Worm (Caenorhabditis elegans) whole organism, young adult: ENCODE measurements around the gene F23H12.5.

ENCODE experiments used
- B0019.2 ChIP-seq: fragments of 200-800 bp; sonication (Bioruptor generic); conservative IDR thresholded peaks from 2 replicates; pipeline ENCODE4 v1.3.6; 2022; ENCODE audit warnings: missing genetic modification reagents, missing genetic modification characterization, missing compliant biosample characterization
- B0261.1 ChIP-seq: sonication (generic microtip); optimal IDR thresholded peaks from 2 replicates; lab custom pipeline; 2016; ENCODE audit warnings: mild to moderate bottlenecking, missing genetic modification characterization, moderate library complexity, missing compliant biosample characterization
- B0336.3 ChIP-seq: fragments of 200-800 bp; sonication (Bioruptor generic); IDR thresholded peaks from 2 replicates; pipeline ENCODE4 v1.3.6; 2022; ENCODE audit warnings: missing genetic modification characterization, missing compliant biosample characterization
- C17E4.6 ChIP-seq: fragments of 200-800 bp; sonication (Bioruptor generic); IDR thresholded peaks from 2 replicates; pipeline ENCODE4 v1.3.6; 2022; ENCODE audit warnings: missing genetic modification reagents, missing genetic modification characterization, missing compliant biosample characterization
- F22D6.2 ChIP-seq: sonication (generic microtip); optimal IDR thresholded peaks from 2 replicates; lab custom pipeline; 2016; ENCODE audit warnings: mild to moderate bottlenecking, missing genetic modification characterization, missing compliant biosample characterization
- F49E8.2 ChIP-seq: sonication (generic microtip); optimal IDR thresholded peaks from 3 replicates; lab custom pipeline; 2017; ENCODE audit warnings: missing genetic modification characterization, mild to moderate bottlenecking, missing compliant biosample characterization, antibody characterized with exemption, moderate library complexity; ENCODE audit not compliant: insufficient read depth
- F57A8.1 ChIP-seq: fragments of 200-800 bp; sonication (Bioruptor generic); optimal IDR thresholded peaks from 2 replicates; lab custom pipeline; 2018; ENCODE audit warnings: mild to moderate bottlenecking, missing genetic modification characterization, moderate library complexity, missing compliant biosample characterization
- K12H6.12 ChIP-seq: fragments of 200-800 bp; sonication (Bioruptor generic); optimal IDR thresholded peaks from 2 replicates; lab custom pipeline; 2018; ENCODE audit warnings: mild to moderate bottlenecking, missing genetic modification characterization, missing compliant biosample characterization
- T26A5.8 ChIP-seq: sonication (generic microtip); optimal IDR thresholded peaks from 2 replicates; lab custom pipeline; 2016; ENCODE audit warnings: missing genetic modification characterization, missing compliant biosample characterization
- Y53G8AR.9 ChIP-seq: fragments of 200-800 bp; sonication (Bioruptor generic); conservative IDR thresholded peaks from 2 replicates; pipeline ENCODE4 v1.3.6; 2022; ENCODE audit warnings: missing genetic modification reagents, missing genetic modification characterization, missing compliant biosample characterization
- Y56A3A.18 ChIP-seq: fragments of 200-800 bp; sonication (Bioruptor generic); IDR thresholded peaks from 2 replicates; pipeline ENCODE4 v1.3.6; 2022; ENCODE audit warnings: missing genetic modification reagents, missing genetic modification characterization, missing compliant biosample characterization
- Y79H2A.3 ChIP-seq: fragments of 200-800 bp; sonication (Bioruptor generic); conservative IDR thresholded peaks from 2 replicates; pipeline ENCODE4 v1.3.6; 2022; ENCODE audit warnings: missing genetic modification reagents, missing genetic modification characterization, missing compliant biosample characterization
- ZK185.1 ChIP-seq: sonication (generic microtip); optimal IDR thresholded peaks from 2 replicates; lab custom pipeline; 2016; ENCODE audit warnings: mild to moderate bottlenecking, missing genetic modification characterization, missing compliant biosample characterization; ENCODE audit not compliant: poor library complexity, severe bottlenecking
- ama-1 ChIP-seq, 3 experiments: fragments of 150-350 bp in 1 of 3; sonication (generic microtip) in 2 of 3; optimal IDR thresholded peaks; 2 replicates each; lab custom pipeline; 2014 to 2018; ENCODE audit warnings: missing biosample characterization in 2 of 3, missing genetic modification characterization in 2 of 3, missing genetic modification reagents in 2 of 3
- aptf-3 ChIP-seq: fragments of 200-800 bp; sonication (Bioruptor generic); IDR thresholded peaks from 2 replicates; pipeline ENCODE4 v1.3.6; 2022; ENCODE audit warnings: missing genetic modification characterization, missing compliant biosample characterization
- atf-7 ChIP-seq: sonication (generic microtip); optimal IDR thresholded peaks from 2 replicates; lab custom pipeline; 2017; ENCODE audit warnings: mild to moderate bottlenecking, missing genetic modification characterization, missing compliant biosample characterization
- attf-3 ChIP-seq: fragments of 200-800 bp; sonication (Bioruptor generic); conservative IDR thresholded peaks from 2 replicates; pipeline ENCODE4 v1.3.6; 2022; ENCODE audit warnings: missing genetic modification reagents, missing genetic modification characterization, missing compliant biosample characterization
- ceh-100 ChIP-seq: fragments of 200-800 bp; sonication (Bioruptor generic); IDR thresholded peaks from 2 replicates; pipeline ENCODE4 v1.3.6; 2022; ENCODE audit warnings: missing genetic modification reagents, missing genetic modification characterization, missing compliant biosample characterization
- ceh-27 ChIP-seq: fragments of 200-800 bp; sonication (Bioruptor generic); optimal IDR thresholded peaks from 2 replicates; lab custom pipeline; 2018; ENCODE audit warnings: mild to moderate bottlenecking, missing genetic modification characterization, moderate library complexity, missing compliant biosample characterization
- ceh-91 ChIP-seq: fragments of 200-800 bp; sonication (Bioruptor generic); IDR thresholded peaks from 2 replicates; pipeline ENCODE4 v1.3.6; 2022; ENCODE audit warnings: missing genetic modification reagents, missing genetic modification characterization, missing compliant biosample characterization
- dox-1 ChIP-seq: fragments of 200-800 bp; sonication (Bioruptor generic); IDR thresholded peaks from 2 replicates; pipeline ENCODE4 v1.3.6; 2022; ENCODE audit warnings: missing genetic modification reagents, missing genetic modification characterization, missing compliant biosample characterization
- egl-18 ChIP-seq: fragments of 200-800 bp; sonication (Bioruptor generic); IDR thresholded peaks from 2 replicates; pipeline ENCODE4 v1.3.6; 2022; ENCODE audit warnings: missing genetic modification reagents, missing genetic modification characterization, missing compliant biosample characterization
- ets-4 ChIP-seq: fragments of 200-800 bp; sonication (Bioruptor generic); optimal IDR thresholded peaks from 2 replicates; lab custom pipeline; 2018; ENCODE audit warnings: mild to moderate bottlenecking, missing genetic modification characterization, missing compliant biosample characterization
- fkh-3 ChIP-seq: sonication (generic microtip); optimal IDR thresholded peaks from 2 replicates; lab custom pipeline; 2016; ENCODE audit warnings: mild to moderate bottlenecking, missing genetic modification characterization, missing compliant biosample characterization
- hrde-1 ChIP-seq: sonication (generic microtip); optimal IDR thresholded peaks from 2 replicates; lab custom pipeline; 2016; ENCODE audit warnings: missing genetic modification characterization, mild to moderate bottlenecking, missing compliant biosample characterization, moderate library complexity, missing genotype, missing genetic modification reagents, borderline replicate concordance
- hsf-1 ChIP-seq: fragments of 200-800 bp; sonication (Bioruptor generic); IDR thresholded peaks from 2 replicates; pipeline ENCODE4 v1.3.6; 2022; ENCODE audit warnings: missing genetic modification reagents, missing genetic modification characterization, missing compliant biosample characterization
- lin-35 ChIP-seq, 3 experiments: fragments of 150-350 bp in 2 of 3; sonication (generic microtip) in 1 of 3; optimal IDR thresholded peaks; 2 replicates each; lab custom pipeline; 2014 to 2018; ENCODE audit warnings: missing biosample characterization in 3 of 3, missing genetic modification characterization in 3 of 3, missing genetic modification reagents in 3 of 3
- lin-40 ChIP-seq: sonication (generic microtip); optimal IDR thresholded peaks from 2 replicates; lab custom pipeline; 2016; ENCODE audit warnings: missing genetic modification characterization, mild to moderate bottlenecking, missing compliant biosample characterization, missing genotype, missing genetic modification reagents
- lin-54 ChIP-seq: fragments of 200-800 bp; sonication (Bioruptor generic); optimal IDR thresholded peaks from 2 replicates; lab custom pipeline; 2018; ENCODE audit warnings: mild to moderate bottlenecking, missing genetic modification characterization, missing compliant biosample characterization
- madf-3 ChIP-seq: fragments of 200-800 bp; sonication (Bioruptor generic); IDR thresholded peaks from 2 replicates; pipeline ENCODE4 v1.3.6; 2022; ENCODE audit warnings: missing genetic modification reagents, missing genetic modification characterization, missing compliant biosample characterization
- madf-8 ChIP-seq: fragments of 200-800 bp; sonication (Bioruptor generic); conservative IDR thresholded peaks from 2 replicates; pipeline ENCODE4 v1.3.6; 2022; ENCODE audit warnings: missing genetic modification reagents, missing genetic modification characterization, missing compliant biosample characterization
- nfya-2 ChIP-seq: fragments of 200-800 bp; sonication (Bioruptor generic); IDR thresholded peaks from 2 replicates; pipeline ENCODE4 v1.3.6; 2022; ENCODE audit warnings: missing genetic modification reagents, missing genetic modification characterization, missing compliant biosample characterization
- nfyb-1 ChIP-seq: fragments of 200-800 bp; sonication (Bioruptor generic); IDR thresholded peaks from 2 replicates; pipeline ENCODE4 v1.3.6; 2022; ENCODE audit warnings: missing genetic modification reagents, missing genetic modification characterization, missing compliant biosample characterization
- pbrm-1 ChIP-seq: fragments of 200-800 bp; sonication (Bioruptor generic); IDR thresholded peaks from 2 replicates; pipeline ENCODE4 v1.3.6; 2022; ENCODE audit warnings: missing genetic modification reagents, missing genetic modification characterization, missing compliant biosample characterization
- pha-4 ChIP-seq: fragments of 150-350 bp; sonication (generic microtip); optimal IDR thresholded peaks from 2 replicates; lab custom pipeline; 2014; ENCODE audit warnings: missing biosample characterization, missing genetic modification reagents, missing genetic modification characterization
- rcor-1 ChIP-seq: fragments of 200-800 bp; sonication (Bioruptor generic); IDR thresholded peaks from 2 replicates; pipeline ENCODE4 v1.3.6; 2022; ENCODE audit warnings: missing genetic modification reagents, missing genetic modification characterization, missing compliant biosample characterization
- rpc-1 ChIP-seq, 2 experiments: fragments of 150-350 bp in 1 of 2; sonication (generic microtip) in 1 of 2; optimal IDR thresholded peaks; 2 replicates each; lab custom pipeline; 2014 to 2018; ENCODE audit warnings: missing biosample characterization in 1 of 2, missing genetic modification characterization in 1 of 2, missing genetic modification reagents in 1 of 2, missing genotype in 1 of 2
- snpc-1.1 ChIP-seq: sonication (generic microtip); optimal IDR thresholded peaks from 2 replicates; lab custom pipeline; 2017; ENCODE audit warnings: missing genetic modification characterization, mild to moderate bottlenecking, missing compliant biosample characterization, antibody characterized with exemption, moderate library complexity, missing genotype, missing genetic modification reagents; ENCODE audit not compliant: insufficient read depth
- snpc-3.4 ChIP-seq: sonication (generic microtip); optimal IDR thresholded peaks from 2 replicates; lab custom pipeline; 2017; ENCODE audit warnings: missing genetic modification characterization, mild to moderate bottlenecking, missing compliant biosample characterization, antibody characterized with exemption, moderate library complexity, missing genotype, missing genetic modification reagents
- somi-1 ChIP-seq: fragments of 200-800 bp; sonication (Bioruptor generic); optimal IDR thresholded peaks from 2 replicates; lab custom pipeline; 2018; ENCODE audit warnings: mild to moderate bottlenecking, missing genetic modification characterization, missing compliant biosample characterization
- tbp1 ChIP-seq: fragments of 200-800 bp; sonication (Bioruptor generic); optimal IDR thresholded peaks from 2 replicates; lab custom pipeline; 2018; ENCODE audit warnings: mild to moderate bottlenecking, missing genetic modification characterization, missing compliant biosample characterization
- unc-130 ChIP-seq: sonication (generic microtip); optimal IDR thresholded peaks from 2 replicates; lab custom pipeline; 2016; ENCODE audit warnings: missing genetic modification reagents, missing genetic modification characterization, missing compliant biosample characterization
- xnd-1 ChIP-seq: sonication (generic microtip); optimal IDR thresholded peaks from 2 replicates; lab custom pipeline; 2016; ENCODE audit warnings: missing genotype, missing genetic modification reagents, missing genetic modification characterization, missing compliant biosample characterization
- ztf-18 ChIP-seq: sonication (generic microtip); optimal IDR thresholded peaks from 2 replicates; lab custom pipeline; 2016; ENCODE audit warnings: missing genotype, mild to moderate bottlenecking, missing genetic modification characterization, missing compliant biosample characterization
- ztf-26 ChIP-seq: sonication (generic microtip); optimal IDR thresholded peaks from 2 replicates; lab custom pipeline; 2017; ENCODE audit warnings: missing genetic modification characterization, missing compliant biosample characterization
- ztf-6 ChIP-seq: fragments of 200-800 bp; sonication (Bioruptor generic); IDR thresholded peaks from 2 replicates; pipeline ENCODE4 v1.3.6; 2022; ENCODE audit warnings: missing genetic modification reagents, missing genetic modification characterization, missing compliant biosample characterization

F23H12.5 gene

DNA sequence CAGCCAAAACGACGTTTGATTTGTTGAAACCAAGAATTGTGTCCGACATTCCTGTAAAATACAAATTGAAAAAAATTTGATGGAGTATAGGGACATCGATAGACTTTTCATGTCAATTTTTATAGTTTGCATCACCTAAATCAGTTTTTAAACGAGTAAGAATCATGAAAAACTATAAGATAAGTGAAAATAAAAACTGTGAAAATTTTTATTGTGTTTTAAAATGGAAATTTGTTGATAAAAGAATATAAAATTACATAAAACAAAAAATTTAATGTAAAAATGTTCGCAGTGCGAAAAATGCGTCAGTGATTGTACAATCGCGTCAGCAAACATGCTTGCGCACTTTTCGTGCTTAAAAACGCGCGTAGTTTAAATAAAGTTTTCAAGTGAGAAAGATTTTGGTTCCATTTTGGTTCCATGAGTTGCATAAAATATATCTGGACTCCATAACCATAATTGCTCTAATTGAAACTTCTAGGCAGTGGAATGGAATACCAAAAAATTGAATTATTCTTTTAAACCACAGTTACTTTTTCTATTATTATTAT lies 15.0 kb upstream of the F23H12.5 start, which contains the start of gene tomm-20 (continued):
- TF ChIP-seq Y56A3A.18 (GFP tag; lab: Robert Waterston, UW) (peak; percentile 84), madf-3 (peak; percentile 87), attf-3 (peak; percentile 87), tbp1 (peak; percentile 71), nfya-2 (GFP tag; lab: Robert Waterston, UW) (no peak), F57A8.1 (GFP tag; lab: Kevin White, UChicago) (no peak), hrde-1 (tag; lab: Kevin White, UChicago) (peak; percentile 38), ztf-18 (tag; lab: Kevin White, UChicago) (peak; percentile 99), fkh-3 (tag; lab: Kevin White, UChicago) (no peak), somi-1 (GFP tag; lab: Kevin White, UChicago) (peak; percentile 47), Y53G8AR.9 (GFP tag; lab: Robert Waterston, UW) (peak; percentile 94), F22D6.2 (peak; percentile 65), xnd-1 (tag; lab: Kevin White, UChicago) (peak; percentile 54), ets-4 (GFP tag; lab: Kevin White, UChicago) (no peak), ceh-27 (peak; percentile 71), ama-1 (optimal IDR thresholded peaks at IDR 0.05; lab: Kevin White, UChicago) (no peak), ama-1 (GFP tag; optimal IDR thresholded peaks at IDR 0.05; lab: Kevin White, UChicago) (no peak), dox-1 (GFP tag; lab: Robert Waterston, UW) (peak; percentile 79), lin-54 (peak; percentile 98), rcor-1 (GFP tag; lab: Robert Waterston, UW) (peak; percentile 90), lin-35 (GFP tag; optimal IDR thresholded peaks at IDR 0.05; lab: Kevin White, UChicago) (peak; percentile 86 to 98 (median 92)), unc-130 (GFP tag; lab: Kevin White, UChicago) (peak; percentile 69), B0336.3 (GFP tag; lab: Robert Waterston, UW) (peak; percentile 78), ztf-26 (peak; percentile 79), egl-18 (GFP tag; lab: Robert Waterston, UW) (0 out of 2 replicates have a peak, but pooled peaks have one; percentile 66), K12H6.12 (tag; lab: Kevin White, UChicago) (peak; percentile 39), aptf-3 (no peak), nfyb-1 (GFP tag; lab: Robert Waterston, UW) (peak; percentile 94), snpc-1.1 (tag; lab: Kevin White, UChicago) (peak; percentile 40), rpc-1 (optimal IDR thresholded peaks at IDR 0.05; lab: Kevin White, UChicago) (no peak), rpc-1 (tag; optimal IDR thresholded peaks at IDR 0.05; lab: Kevin White, UChicago) (no peak), lin-40 (tag; lab: Kevin White, UChicago) (peak; percentile 93), hsf-1 (GFP tag; lab: Robert Waterston, UW) (peak; percentile 62), pha-4 (tag; lab: Kevin White, UChicago) (peak; percentile 37), F49E8.2 (tag; lab: Kevin White, UChicago) (peak; percentile 56), T26A5.8 (tag; lab: Kevin White, UChicago) (no peak), pbrm-1 (GFP tag; lab: Robert Waterston, UW) (peak; percentile 92), C17E4.6 (GFP tag; lab: Robert Waterston, UW) (0 out of 2 replicates have a peak, but pooled peaks have one; percentile 43), Y79H2A.3 (GFP tag; lab: Robert Waterston, UW) (no peak), atf-7 (tag; lab: Kevin White, UChicago) (peak; percentile 18), B0261.1 (tag; lab: Kevin White, UChicago) (peak; percentile 31), snpc-3.4 (peak; percentile 80), B0019.2 (GFP tag; lab: Robert Waterston, UW) (0 out of 2 replicates have a peak, but pooled peaks have one; percentile 37), ZK185.1 (tag; lab: Kevin White, UChicago) (peak; percentile 92), ceh-91 (GFP tag; lab: Robert Waterston, UW) (peak; percentile 10; the same call in 1 of the 2 replicates), ztf-6 (GFP tag; lab: Robert Waterston, UW) (0 out of 2 replicates have a peak, but pooled peaks have one; percentile 19), madf-8 (GFP tag; lab: Robert Waterston, UW) (peak; percentile 65), ceh-100 (GFP tag; lab: Robert Waterston, UW) (peak; percentile 81)
